Worm (Caenorhabditis elegans): ENCODE measurements around the gene ceh-41.

DNA sequence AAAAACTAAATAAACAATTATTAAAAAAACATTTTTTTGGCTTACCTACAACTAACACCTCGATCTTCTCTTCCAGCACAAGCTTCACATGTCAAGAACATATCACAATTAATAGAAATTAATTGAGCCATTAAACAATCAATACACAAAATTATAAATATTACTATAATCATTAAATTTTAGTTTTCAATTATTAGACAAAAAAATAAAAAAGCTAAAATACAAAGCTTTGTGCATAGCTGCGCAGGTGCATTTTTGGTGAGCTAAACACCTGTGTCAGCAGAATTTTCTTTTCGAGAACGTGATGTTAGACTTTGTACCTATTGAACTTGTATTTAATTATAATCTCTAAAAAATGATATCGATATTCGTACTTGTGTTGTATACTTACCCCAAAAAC, 18.5 kb downstream of the ceh-41 start, which contains the start of gene C14E2.6:
- TF ChIP-seq him-1 (tag; optimal IDR thresholded peaks at IDR 0.05) (no peak), dao-5 (tag; optimal IDR thresholded peaks at IDR 0.05) (no peak), W03F9.2 (tag; optimal IDR thresholded peaks at IDR 0.05) (no peak)
